Worm (Caenorhabditis elegans) whole organism, dauer: Measurements from ENCODE around the gene Y22D7AL.7.

Source experiments
- unc-62 ChIP-seq: sonication (generic microtip); optimal IDR thresholded peaks from 2 replicates; lab custom pipeline; 2017; ENCODE audit warnings: missing biosample characterization, missing genetic modification reagents, missing genetic modification characterization

The Y22D7AL.7 gene

ce11 chrIII:1619442-1619841 is 42.9 kb downstream of the Y22D7AL.7 start, which contains the start of gene hsp-60:
Gene hsp-60, plus strand, starts transcription at chrIII:1619742.
- TF ChIP-seq unc-62 (GFP tag; lab: Kevin White, UChicago) = no peak

DNA sequence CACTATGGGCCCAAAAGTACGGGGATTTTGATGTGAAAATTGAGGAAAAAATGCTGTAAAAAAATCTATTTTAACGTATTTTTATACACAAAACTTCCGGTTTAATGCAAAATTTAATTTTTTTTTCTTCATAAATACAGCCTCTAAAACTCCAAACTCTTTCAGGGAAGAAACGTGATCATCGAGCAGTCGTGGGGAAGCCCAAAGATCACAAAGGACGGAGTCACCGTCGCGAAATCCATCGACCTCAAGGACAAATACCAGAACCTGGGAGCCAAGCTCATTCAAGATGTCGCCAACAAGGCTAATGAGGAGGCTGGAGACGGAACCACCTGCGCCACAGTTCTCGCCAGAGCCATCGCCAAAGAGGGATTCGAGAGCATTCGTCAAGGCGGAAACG is 43.3 kb downstream of the Y22D7AL.7 start:
- TF ChIP-seq unc-62 (GFP tag; lab: Kevin White, UChicago) = no peak

- TF ChIP-seq unc-62 (GFP tag; lab: Kevin White, UChicago) = no peak
These were observed 44.8 kb downstream of the Y22D7AL.7 start for ce11 chrIII:1621330-1621729.

DNA sequence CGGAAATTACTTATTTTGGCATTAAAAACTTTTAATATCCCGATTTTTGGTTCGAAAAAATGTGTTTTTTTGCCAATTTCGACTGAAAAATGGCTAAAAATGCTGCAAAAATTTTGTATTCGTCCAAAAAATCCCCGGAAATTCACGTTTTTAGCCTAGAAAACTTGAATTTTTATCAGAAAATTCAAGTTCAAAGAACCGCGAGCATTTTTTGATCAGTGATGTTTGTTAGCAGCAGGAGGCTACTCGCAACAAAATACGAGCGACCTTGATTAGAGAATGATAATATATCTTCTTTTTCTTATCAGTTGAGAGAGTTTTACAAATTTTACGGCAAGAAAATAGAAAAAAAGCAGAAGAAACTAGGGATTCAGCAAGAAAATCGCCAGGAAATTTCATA is 45.8 kb downstream of the Y22D7AL.7 start:
- no peak for TF ChIP-seq unc-62 (GFP tag; lab: Kevin White, UChicago)

ce11 chrIII:1625660-1626275 is 49.2 kb downstream of the Y22D7AL.7 start:
- no peak for TF ChIP-seq unc-62 (GFP tag; lab: Kevin White, UChicago)

DNA sequence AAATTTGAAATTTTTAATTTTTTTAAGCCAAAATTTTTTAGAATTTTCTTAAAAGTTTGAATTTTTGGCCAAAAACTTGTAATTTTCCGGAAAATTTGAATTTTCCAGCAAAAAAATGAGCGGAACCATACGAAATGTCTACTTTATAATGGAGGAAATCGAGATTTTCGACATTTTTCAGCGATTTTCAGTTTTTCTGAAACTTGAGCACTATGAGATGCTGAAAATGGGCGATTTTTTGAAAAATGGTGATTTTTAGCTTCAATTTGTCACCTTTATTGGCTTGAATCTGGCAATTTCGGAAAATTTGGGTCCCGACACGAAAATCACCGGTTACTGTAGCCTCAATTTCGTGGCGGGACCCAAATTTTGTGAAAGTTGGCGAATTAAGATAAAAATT is 50.0 kb downstream of the Y22D7AL.7 start, which contains the start of gene Y22D7AL.4:
Gene Y22D7AL.4 (plus strand): TSS at position 109 of the 400 bp plus-strand sequence.
- TF ChIP-seq unc-62 (GFP tag; lab: Kevin White, UChicago) = no peak
